Worm (Caenorhabditis elegans): ENCODE data around the gene F19C7.4.

DNA sequence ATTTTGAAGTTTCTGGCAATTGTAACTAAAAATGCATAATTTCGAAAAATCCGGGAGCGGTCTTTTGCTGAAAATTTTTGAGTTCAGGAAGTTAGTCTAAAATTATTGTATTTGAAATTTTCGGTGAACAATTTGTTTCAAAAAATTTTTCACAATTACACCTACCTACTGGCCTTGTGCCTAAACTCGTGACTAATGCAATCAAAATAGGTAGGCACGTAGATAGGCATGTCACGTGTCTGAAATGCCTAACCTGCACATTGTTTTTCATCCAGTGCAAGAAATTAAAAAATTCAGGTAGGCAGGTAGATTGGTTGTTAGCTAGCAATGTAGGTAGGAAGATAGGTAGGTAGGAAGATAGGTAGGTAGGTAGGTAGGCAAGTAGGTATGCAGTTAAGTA, 45.5 kb upstream of the F19C7.4 start:
- TF ChIP-seq pha-4 (tag; optimal IDR thresholded peaks at IDR 0.05) (no peak), ama-1 (optimal IDR thresholded peaks at IDR 0.05) (no peak), gmeb-2 (tag; optimal IDR thresholded peaks at IDR 0.05) (no peak), K02D7.2 (tag; optimal IDR thresholded peaks at IDR 0.05) (no peak), elt-2 (tag; optimal IDR thresholded peaks at IDR 0.05) (no peak), sox-4 (tag; optimal IDR thresholded peaks at IDR 0.05) (no peak), ceh-6 (GFP tag; optimal IDR thresholded peaks at IDR 0.05) (no peak), tbx-2 (tag; optimal IDR thresholded peaks at IDR 0.05) (no peak), hlh-8 (tag; optimal IDR thresholded peaks at IDR 0.05) (no peak), ceh-18 (tag; optimal IDR thresholded peaks at IDR 0.05) (no peak), hlh-30 (tag; optimal IDR thresholded peaks at IDR 0.05; ENCODE audit: insufficient read depth) (no peak), ets-4 (tag; optimal IDR thresholded peaks at IDR 0.05) (no peak), dve-1 (tag; optimal IDR thresholded peaks at IDR 0.05) (no peak)
